Fruit fly (Drosophila melanogaster) whole organism, prepupa: ENCODE data around the gene Cp19.

Experiments used
- Eip78C ChIP-seq: fragments of 200-800 bp; sonication (Bioruptor generic); peaks from one replicate; lab custom pipeline; 2016; ENCODE audit warnings: missing biosample characterization, missing genetic modification characterization
- Hr39 ChIP-seq: fragments of 200-800 bp; sonication (Bioruptor generic); optimal IDR thresholded peaks from 2 replicates; lab custom pipeline; 2016; ENCODE audit warnings: missing biosample characterization, missing genetic modification characterization
- Sox102F ChIP-seq: fragments of 200-800 bp; sonication (Bioruptor generic); optimal IDR thresholded peaks from 2 replicates; lab custom pipeline; 2016; ENCODE audit warnings: missing biosample characterization, mild to moderate bottlenecking, missing genetic modification characterization
- salr ChIP-seq, 2 experiments: fragments of 200-800 bp; sonication (Bioruptor generic); optimal IDR thresholded peaks; 3 replicates each; lab custom pipeline; 2016 to 2018; ENCODE audit warnings: missing biosample characterization in 2 of 2, missing genetic modification characterization in 2 of 2, mild to moderate bottlenecking in 1 of 2

dm6 chr3L:8704713-8705412, 24.8 kb upstream of the Cp19 start:
- no peak for TF ChIP-seq Sox102F
- no peak for TF ChIP-seq salr (GFP tag; optimal IDR thresholded peaks at IDR 0.05; lab: Kevin White, UChicago)
- TF ChIP-seq Eip78C (GFP tag; lab: Kevin White, UChicago) = peak; percentile 58
- TF ChIP-seq Hr39 = no peak
